Fruit fly (Drosophila melanogaster) whole organism, prepupa: ENCODE data around the gene mRpL35.
A peak's percentile ranks its signal among the peaks of the same experiment; 100 is the strongest.

Source experiments
- Blimp-1 ChIP-seq: fragments of 200-800 bp; sonication (Bioruptor generic); optimal IDR thresholded peaks from 3 replicates; lab custom pipeline; 2017; ENCODE audit warnings: missing biosample characterization, missing genetic modification characterization, mild to moderate bottlenecking, moderate library complexity, missing genetic modification reagents
- CG10631 ChIP-seq: fragments of 200-800 bp; sonication (Bioruptor generic); optimal IDR thresholded peaks from 2 replicates; lab custom pipeline; 2016; ENCODE audit warnings: missing biosample characterization, missing genetic modification characterization
- CG10669 ChIP-seq: fragments of 200-800 bp; sonication (Bioruptor generic); optimal IDR thresholded peaks from 3 replicates; lab custom pipeline; 2018; ENCODE audit warnings: missing biosample characterization, mild to moderate bottlenecking, missing genetic modification characterization, moderate library complexity
- CG11294 ChIP-seq: fragments of 200-800 bp; sonication (Bioruptor generic); IDR thresholded peaks from 2 replicates; pipeline ENCODE4 v1.3.6; 2022; ENCODE audit warnings: missing biosample characterization, missing genetic modification characterization
- CG15336 ChIP-seq: fragments of 200-800 bp; sonication (Bioruptor generic); IDR thresholded peaks from 2 replicates; pipeline ENCODE4 v1.3.6; 2022; ENCODE audit warnings: missing biosample characterization, missing genetic modification characterization
- CG1621 ChIP-seq: fragments of 200-800 bp; sonication (Bioruptor generic); optimal IDR thresholded peaks from 3 replicates; lab custom pipeline; 2018; ENCODE audit warnings: missing biosample characterization, mild to moderate bottlenecking, missing genetic modification characterization
- CG16779 ChIP-seq: fragments of 200-800 bp; sonication (Bioruptor generic); optimal IDR thresholded peaks from 3 replicates; lab custom pipeline; 2017; ENCODE audit warnings: missing biosample characterization, mild to moderate bottlenecking, missing genetic modification characterization
- CG3032 ChIP-seq: fragments of 200-800 bp; optimal IDR thresholded peaks from 2 replicates; lab custom pipeline; 2019; ENCODE audit warnings: missing biosample characterization, mild to moderate bottlenecking, missing genetic modification characterization, moderate library complexity
- CG31627 ChIP-seq: fragments of 200-800 bp; sonication (Bioruptor generic); optimal IDR thresholded peaks from 3 replicates; lab custom pipeline; 2016; ENCODE audit warnings: missing biosample characterization, missing genetic modification characterization
- CG32006 ChIP-seq: fragments of 200-800 bp; sonication (Bioruptor generic); optimal IDR thresholded peaks from 3 replicates; lab custom pipeline; 2017; ENCODE audit warnings: missing biosample characterization, mild to moderate bottlenecking, missing genetic modification characterization
- CG34406 ChIP-seq: fragments of 200-800 bp; sonication (Bioruptor generic); optimal IDR thresholded peaks from 3 replicates; lab custom pipeline; 2016; ENCODE audit warnings: missing biosample characterization, missing genetic modification characterization
- CG4318 ChIP-seq: fragments of 200-800 bp; sonication (Bioruptor generic); optimal IDR thresholded peaks from 3 replicates; lab custom pipeline; 2017; ENCODE audit warnings: missing biosample characterization, mild to moderate bottlenecking, missing genetic modification characterization
- CG6792 ChIP-seq: fragments of 200-800 bp; sonication (Bioruptor generic); optimal IDR thresholded peaks from 3 replicates; lab custom pipeline; 2016; ENCODE audit warnings: missing biosample characterization, missing genetic modification characterization
- CG6808 ChIP-seq: fragments of 200-800 bp; sonication (Bioruptor generic); optimal IDR thresholded peaks from 3 replicates; lab custom pipeline; 2017; ENCODE audit warnings: missing biosample characterization, missing genetic modification characterization, mild to moderate bottlenecking, moderate library complexity, missing genetic modification reagents
- CG6854 ChIP-seq: fragments of 200-800 bp; sonication (Bioruptor generic); optimal IDR thresholded peaks from 2 replicates; lab custom pipeline; 2017; ENCODE audit warnings: missing biosample characterization, mild to moderate bottlenecking, missing genetic modification characterization
- CG8119 ChIP-seq: fragments of 200-800 bp; sonication (Bioruptor generic); IDR thresholded peaks from 3 replicates; pipeline ENCODE4 v1.3.6; 2022; ENCODE audit warnings: missing biosample characterization, missing genetic modification characterization
- CG8632 ChIP-seq: fragments of 200-800 bp; sonication (Bioruptor generic); optimal IDR thresholded peaks from 3 replicates; lab custom pipeline; 2016; ENCODE audit warnings: missing biosample characterization, missing genetic modification characterization
- CG9139 ChIP-seq: fragments of 200-800 bp; sonication (Bioruptor generic); optimal IDR thresholded peaks from 3 replicates; lab custom pipeline; 2017; ENCODE audit warnings: missing biosample characterization, mild to moderate bottlenecking, missing genetic modification characterization
- Eip75B ChIP-seq: fragments of 200-800 bp; sonication (Bioruptor generic); optimal IDR thresholded peaks from 3 replicates; lab custom pipeline; 2016; ENCODE audit warnings: missing biosample characterization, missing genetic modification characterization
- Eip78C ChIP-seq: fragments of 200-800 bp; sonication (Bioruptor generic); peaks from one replicate; lab custom pipeline; 2016; ENCODE audit warnings: missing biosample characterization, missing genetic modification characterization
- Ets21C ChIP-seq: fragments of 200-800 bp; sonication (Bioruptor generic); optimal IDR thresholded peaks from 3 replicates; lab custom pipeline; 2016; ENCODE audit warnings: missing biosample characterization, missing genetic modification characterization
- Gug ChIP-seq: fragments of 200-800 bp; sonication (Bioruptor generic); IDR thresholded peaks from 2 replicates; pipeline ENCODE4 v1.3.6; 2022; ENCODE audit warnings: missing biosample characterization, missing genetic modification characterization
- Hr38 ChIP-seq: sonication (Bioruptor generic); optimal IDR thresholded peaks from 2 replicates; lab custom pipeline; 2016; ENCODE audit warnings: missing biosample characterization, missing genetic modification characterization
- Hr39 ChIP-seq: fragments of 200-800 bp; sonication (Bioruptor generic); optimal IDR thresholded peaks from 2 replicates; lab custom pipeline; 2016; ENCODE audit warnings: missing biosample characterization, missing genetic modification characterization
- Hr4 ChIP-seq: fragments of 200-800 bp; sonication (Bioruptor generic); optimal IDR thresholded peaks from 3 replicates; lab custom pipeline; 2016; ENCODE audit warnings: missing biosample characterization, missing genetic modification characterization
- Lpt ChIP-seq: fragments of 200-800 bp; sonication (Bioruptor generic); optimal IDR thresholded peaks from 3 replicates; lab custom pipeline; 2016; ENCODE audit warnings: missing biosample characterization, missing genetic modification characterization
- Met ChIP-seq: fragments of 200-800 bp; sonication (Bioruptor generic); optimal IDR thresholded peaks from 3 replicates; lab custom pipeline; 2016; ENCODE audit warnings: missing biosample characterization, missing genetic modification characterization
- OdsH ChIP-seq: fragments of 200-800 bp; sonication (Bioruptor generic); optimal IDR thresholded peaks from 3 replicates; lab custom pipeline; 2016; ENCODE audit warnings: missing biosample characterization, missing genetic modification characterization
- Smox ChIP-seq: fragments of 200-800 bp; sonication (Bioruptor generic); optimal IDR thresholded peaks from 3 replicates; lab custom pipeline; 2016; ENCODE audit warnings: missing biosample characterization, missing genetic modification characterization
- Sox102F ChIP-seq: fragments of 200-800 bp; sonication (Bioruptor generic); optimal IDR thresholded peaks from 2 replicates; lab custom pipeline; 2016; ENCODE audit warnings: missing biosample characterization, mild to moderate bottlenecking, missing genetic modification characterization
- Sox14 ChIP-seq: fragments of 200-800 bp; sonication (Bioruptor generic); optimal IDR thresholded peaks from 3 replicates; lab custom pipeline; 2016; ENCODE audit warnings: missing biosample characterization, missing genetic modification characterization
- Sox15 ChIP-seq: fragments of 200-800 bp; sonication (Bioruptor generic); optimal IDR thresholded peaks from 3 replicates; lab custom pipeline; 2016; ENCODE audit warnings: missing biosample characterization, missing genetic modification characterization
- achi ChIP-seq: fragments of 200-800 bp; sonication (Bioruptor generic); optimal IDR thresholded peaks from 3 replicates; lab custom pipeline; 2016; ENCODE audit warnings: missing biosample characterization, missing genetic modification characterization
- acj6 ChIP-seq: fragments of 200-800 bp; sonication (Bioruptor generic); optimal IDR thresholded peaks from 3 replicates; lab custom pipeline; 2016; ENCODE audit warnings: missing biosample characterization, missing genetic modification characterization
- cyc ChIP-seq: fragments of 200-800 bp; sonication (Bioruptor generic); optimal IDR thresholded peaks from 3 replicates; lab custom pipeline; 2016; ENCODE audit warnings: missing biosample characterization, missing genetic modification characterization
- dac ChIP-seq: fragments of 200-800 bp; sonication (Bioruptor generic); optimal IDR thresholded peaks from 2 replicates; lab custom pipeline; 2017; ENCODE audit warnings: missing biosample characterization, mild to moderate bottlenecking, missing genetic modification characterization
- dsx ChIP-seq: fragments of 200-800 bp; optimal IDR thresholded peaks from 3 replicates; lab custom pipeline; 2019; ENCODE audit warnings: missing biosample characterization, mild to moderate bottlenecking, missing genetic modification characterization, moderate library complexity; ENCODE audit not compliant: poor library complexity, severe bottlenecking
- eg ChIP-seq: fragments of 200-800 bp; sonication (Bioruptor generic); IDR thresholded peaks from 3 replicates; pipeline ENCODE4 v1.3.6; 2022; ENCODE audit warnings: missing biosample characterization, missing genetic modification characterization
- esn ChIP-seq: fragments of 200-800 bp; sonication (Bioruptor generic); optimal IDR thresholded peaks from 2 replicates; lab custom pipeline; 2016; ENCODE audit warnings: missing biosample characterization, mild to moderate bottlenecking, missing genetic modification characterization, moderate library complexity
- fd59A ChIP-seq: fragments of 200-800 bp; sonication (Bioruptor generic); optimal IDR thresholded peaks from 2 replicates; lab custom pipeline; 2017; ENCODE audit warnings: missing biosample characterization, mild to moderate bottlenecking, missing genetic modification characterization, missing genetic modification reagents
- fd85E ChIP-seq: fragments of 200-800 bp; sonication (Bioruptor generic); optimal IDR thresholded peaks from 3 replicates; lab custom pipeline; 2016; ENCODE audit warnings: missing biosample characterization, missing genetic modification characterization
- fkh ChIP-seq: fragments of 200-800 bp; sonication (Bioruptor generic); optimal IDR thresholded peaks from 3 replicates; lab custom pipeline; 2017; ENCODE audit warnings: missing biosample characterization, mild to moderate bottlenecking, missing genetic modification characterization, moderate library complexity
- lz ChIP-seq: fragments of 200-800 bp; sonication (Bioruptor generic); optimal IDR thresholded peaks from 3 replicates; lab custom pipeline; 2016; ENCODE audit warnings: missing biosample characterization, missing genetic modification characterization
- net ChIP-seq: fragments of 200-800 bp; sonication (Bioruptor generic); optimal IDR thresholded peaks from 3 replicates; lab custom pipeline; 2016; ENCODE audit warnings: missing biosample characterization, missing genetic modification characterization
- pdm3 ChIP-seq: fragments of 200-800 bp; sonication (Bioruptor generic); optimal IDR thresholded peaks from 3 replicates; lab custom pipeline; 2016; ENCODE audit warnings: missing biosample characterization, missing genetic modification characterization
- salr ChIP-seq, 2 experiments: fragments of 200-800 bp; sonication (Bioruptor generic); optimal IDR thresholded peaks; 3 replicates each; lab custom pipeline; 2016 to 2018; ENCODE audit warnings: missing biosample characterization in 2 of 2, missing genetic modification characterization in 2 of 2, mild to moderate bottlenecking in 1 of 2
- ss ChIP-seq, 2 experiments: fragments of 200-800 bp; sonication (Bioruptor generic); optimal IDR thresholded peaks; 2 replicates in 1 of 2; 3 replicates in 1 of 2; lab custom pipeline; 2017 to 2018; ENCODE audit warnings: mild to moderate bottlenecking in 2 of 2, missing biosample characterization in 2 of 2, missing genetic modification characterization in 2 of 2, moderate library complexity in 1 of 2
- vri ChIP-seq: fragments of 200-800 bp; sonication (Bioruptor generic); optimal IDR thresholded peaks from 3 replicates; lab custom pipeline; 2016; ENCODE audit warnings: missing biosample characterization, mild to moderate bottlenecking, missing genetic modification characterization

The mRpL35 gene

DNA sequence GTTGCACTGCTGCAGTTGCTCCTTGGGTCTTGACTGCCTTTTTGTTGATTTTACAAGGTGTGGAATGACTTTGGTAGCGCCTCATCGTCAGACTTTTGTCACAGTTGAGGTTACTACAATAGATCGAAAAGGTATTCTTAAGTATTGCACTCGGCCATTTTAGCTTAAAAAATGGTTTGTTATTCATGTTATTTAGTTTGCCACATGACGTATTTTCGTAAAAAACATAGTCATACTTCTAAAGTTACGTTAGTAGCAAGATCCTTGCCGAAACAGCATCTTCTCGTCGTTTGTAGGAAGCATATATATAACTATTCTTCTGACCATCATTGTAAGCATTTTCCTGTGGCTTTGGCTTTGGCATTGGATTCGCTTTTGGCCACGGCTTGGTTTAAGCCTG, 43.9 kb upstream of the mRpL35 start (continued):
- TF ChIP-seq CG9139 (GFP tag; lab: Kevin White, UChicago), result no peak
- no peak for TF ChIP-seq vri (GFP tag; lab: Kevin White, UChicago)
- TF ChIP-seq CG34406, result no peak
- TF ChIP-seq Eip75B (GFP tag; lab: Kevin White, UChicago), result no peak
- TF ChIP-seq ss (GFP tag; optimal IDR thresholded peaks at IDR 0.05; lab: Kevin White, UChicago), result no peak
- peak; percentile 18 for TF ChIP-seq dac (GFP tag; lab: Kevin White, UChicago)
- TF ChIP-seq Smox (GFP tag; lab: Kevin White, UChicago), result no peak
- no peak for TF ChIP-seq CG31627 (GFP tag; lab: Kevin White, UChicago)
- TF ChIP-seq salr (GFP tag; optimal IDR thresholded peaks at IDR 0.05; lab: Kevin White, UChicago), result peak in 1 of 2 experiments; percentile 6
- TF ChIP-seq CG6854 (GFP tag; lab: Kevin White, UChicago), result no peak
- no peak for TF ChIP-seq Blimp-1
- no peak for TF ChIP-seq cyc (GFP tag; lab: Kevin White, UChicago)
- TF ChIP-seq dsx (GFP tag; lab: Kevin White, UChicago), result no peak
- no peak for TF ChIP-seq CG1621 (tag; lab: Kevin White, UChicago)
- TF ChIP-seq CG16779, result no peak
- no peak for TF ChIP-seq fkh (GFP tag; lab: Kevin White, UChicago)
- TF ChIP-seq CG6808, result no peak
- TF ChIP-seq net (GFP tag; lab: Kevin White, UChicago), result no peak
- TF ChIP-seq esn, result no peak
- no peak for TF ChIP-seq Sox15 (GFP tag; lab: Kevin White, UChicago)
- TF ChIP-seq CG6792 (GFP tag; lab: Kevin White, UChicago), result no peak
- no peak for TF ChIP-seq lz (GFP tag; lab: Kevin White, UChicago)
- no peak for TF ChIP-seq fd85E (GFP tag; lab: Kevin White, UChicago)
- peak; percentile 16 for TF ChIP-seq CG10631 (GFP tag; lab: Kevin White, UChicago)
- no peak for TF ChIP-seq Ets21C (GFP tag; lab: Kevin White, UChicago)
- TF ChIP-seq CG4318, result peak; percentile 19
- peak; percentile 33; the same call in 1 of the 2 replicates for TF ChIP-seq CG15336
- TF ChIP-seq Hr39 (GFP tag; lab: Kevin White, UChicago), result no peak
- peak; percentile 7 for TF ChIP-seq Sox14 (GFP tag; lab: Kevin White, UChicago)
- TF ChIP-seq acj6, result no peak
- TF ChIP-seq Gug, result no peak
- no peak for TF ChIP-seq Hr38 (GFP tag; lab: Kevin White, UChicago)

DNA sequence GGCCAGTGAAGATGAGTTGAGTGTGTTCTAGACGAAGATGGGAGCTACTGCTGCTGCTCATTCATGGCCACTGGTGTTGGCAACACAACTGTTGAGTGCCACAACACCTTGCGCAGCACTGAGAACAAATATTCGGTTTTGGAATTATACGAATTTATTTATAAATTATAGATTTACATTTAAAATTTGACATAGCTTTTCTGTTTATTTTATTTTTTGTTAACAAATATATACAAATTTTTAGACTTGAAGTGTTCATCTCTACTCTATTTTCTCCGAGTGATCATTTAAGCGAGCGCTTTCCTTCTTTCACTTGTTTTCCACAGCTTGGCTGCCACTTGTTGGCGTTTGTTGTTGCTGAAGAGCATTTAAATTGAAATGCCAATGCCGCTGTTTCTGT, 35.8 kb upstream of the mRpL35 start:
- TF ChIP-seq Ets21C (GFP tag; lab: Kevin White, UChicago) (no peak), pdm3 (no peak), OdsH (GFP tag; lab: Kevin White, UChicago) (peak; percentile 4), CG6792 (GFP tag; lab: Kevin White, UChicago) (no peak), cyc (GFP tag; lab: Kevin White, UChicago) (no peak), eg (GFP tag; lab: Robert Waterston, UW) (peak; percentile 61; the same call in 2 of the 3 replicates), CG8632 (GFP tag; lab: Kevin White, UChicago) (no peak), Smox (GFP tag; lab: Kevin White, UChicago) (no peak), achi (GFP tag; lab: Kevin White, UChicago) (peak; percentile 16), CG31627 (GFP tag; lab: Kevin White, UChicago) (no peak), CG32006 (GFP tag; lab: Kevin White, UChicago) (peak; percentile 73), Hr4 (peak; percentile 40), Hr38 (GFP tag; lab: Kevin White, UChicago) (no peak), CG3032 (tag; lab: Kevin White, UChicago) (no peak), CG6808 (no peak), Met (no peak), dsx (GFP tag; lab: Kevin White, UChicago) (no peak), CG1621 (tag; lab: Kevin White, UChicago) (no peak), CG10669 (GFP tag; lab: Kevin White, UChicago) (no peak), CG11294 (GFP tag; lab: Robert Waterston, UW) (no peak), Gug (peak; percentile 31; the same call in 1 of the 2 replicates), CG8119 (GFP tag; lab: Robert Waterston, UW) (peak; percentile 57; the same call in 1 of the 3 replicates), Sox102F (GFP tag; lab: Kevin White, UChicago) (no peak), Eip78C (GFP tag; lab: Kevin White, UChicago) (peak; percentile 70), salr (GFP tag; optimal IDR thresholded peaks at IDR 0.05; lab: Kevin White, UChicago) (peak in 1 of 2 experiments; percentile 3), CG9139 (GFP tag; lab: Kevin White, UChicago) (no peak), Hr39 (GFP tag; lab: Kevin White, UChicago) (no peak), vri (GFP tag; lab: Kevin White, UChicago) (no peak), CG34406 (no peak), fd59A (GFP tag; lab: Kevin White, UChicago) (no peak), CG16779 (no peak), fd85E (GFP tag; lab: Kevin White, UChicago) (no peak), Lpt (GFP tag; lab: Kevin White, UChicago) (no peak), CG15336 (peak; percentile 51)
